Fruit fly (Drosophila melanogaster): Measurements from ENCODE around the gene mRpL32.

DNA sequence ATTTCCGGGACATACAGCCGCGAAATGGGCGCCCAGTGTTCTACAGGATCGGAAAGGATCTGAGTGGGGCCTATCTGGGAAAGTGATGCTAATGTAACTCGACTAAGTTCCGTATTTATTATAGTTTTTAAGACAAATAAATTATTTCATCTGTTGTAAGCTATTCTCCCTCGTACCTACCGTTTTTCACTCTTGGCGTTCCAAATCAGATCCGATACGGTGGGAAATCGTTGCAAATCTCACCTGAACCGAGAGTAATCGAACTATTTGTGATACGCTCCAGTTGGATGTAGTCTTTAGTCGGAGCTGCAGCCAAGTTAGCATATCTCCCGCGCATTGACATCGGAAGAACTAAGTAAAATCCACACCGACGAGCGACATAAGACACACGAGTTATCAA, 7.3 kb downstream of the mRpL32 start, which contains the start of gene CAH16:
- TF ChIP-seq psq (optimal IDR thresholded peaks at IDR 0.05) (no peak), Sin3A (optimal IDR thresholded peaks at IDR 0.05) (no peak), h (optimal IDR thresholded peaks at IDR 0.05) (no peak), Myc (optimal IDR thresholded peaks at IDR 0.05) (no peak)
